Worm (Caenorhabditis elegans) whole organism, L3 larva: ENCODE data around the gene Y46E12A.5.

ENCODE experiments used
- egl-27 ChIP-seq: sonication (generic microtip); optimal IDR thresholded peaks from 4 replicates; lab custom pipeline; 2017; ENCODE audit warnings: missing biosample characterization, missing genetic modification reagents, missing genetic modification characterization
- nhr-12 ChIP-seq: fragments of 150-350 bp; optimal IDR thresholded peaks from 2 replicates; lab custom pipeline; 2014; ENCODE audit warnings: missing biosample characterization, missing genetic modification characterization
- pqm-1 ChIP-seq: fragments of 150-350 bp; optimal IDR thresholded peaks from 2 replicates; lab custom pipeline; 2017; ENCODE audit warnings: missing biosample characterization, missing genetic modification characterization, inconsistent platforms
- snpc-4 ChIP-seq: fragments of 150-350 bp; optimal IDR thresholded peaks from 2 replicates; lab custom pipeline; 2014; ENCODE audit warnings: missing biosample characterization, missing genetic modification characterization

ce11 chrIII:1788972-1789371 is 30.9 kb upstream of the Y46E12A.5 start:
- TF ChIP-seq egl-27 (tag; lab: Kevin White, UChicago) (no peak), nhr-12 (tag; lab: Kevin White, UChicago) (no peak), snpc-4 (no peak), pqm-1 (tag; lab: Kevin White, UChicago) (no peak)
